Worm (Caenorhabditis elegans) whole organism, dauer: ENCODE results near the gene enri-2.

Source experiments
- unc-62 ChIP-seq: sonication (generic microtip); optimal IDR thresholded peaks from 2 replicates; lab custom pipeline; 2017; ENCODE audit warnings: missing biosample characterization, missing genetic modification reagents, missing genetic modification characterization

The enri-2 gene

DNA sequence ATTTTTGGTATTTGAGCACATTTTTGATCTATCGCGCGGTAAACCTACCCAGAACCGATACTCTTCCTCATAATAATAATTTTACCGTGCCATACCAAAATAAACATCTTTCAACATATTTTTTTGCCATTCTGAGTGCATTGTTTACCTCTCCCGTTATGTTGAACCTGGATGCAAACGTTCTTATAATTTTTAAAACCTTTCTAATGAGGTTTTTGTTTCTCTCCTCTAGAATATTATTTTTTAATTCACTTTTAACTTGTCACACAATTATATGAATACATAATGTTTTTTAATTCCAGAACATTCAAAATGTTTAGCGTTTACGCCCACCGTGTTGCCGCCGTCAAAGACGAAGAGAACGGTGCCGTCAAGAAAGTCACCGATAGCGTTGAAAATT, at the start of gene enri-2:
Gene enri-2 (plus strand): TSS at position 301 of the 400 bp plus-strand sequence.
- no peak for TF ChIP-seq unc-62 (GFP tag; lab: Kevin White, UChicago)

DNA sequence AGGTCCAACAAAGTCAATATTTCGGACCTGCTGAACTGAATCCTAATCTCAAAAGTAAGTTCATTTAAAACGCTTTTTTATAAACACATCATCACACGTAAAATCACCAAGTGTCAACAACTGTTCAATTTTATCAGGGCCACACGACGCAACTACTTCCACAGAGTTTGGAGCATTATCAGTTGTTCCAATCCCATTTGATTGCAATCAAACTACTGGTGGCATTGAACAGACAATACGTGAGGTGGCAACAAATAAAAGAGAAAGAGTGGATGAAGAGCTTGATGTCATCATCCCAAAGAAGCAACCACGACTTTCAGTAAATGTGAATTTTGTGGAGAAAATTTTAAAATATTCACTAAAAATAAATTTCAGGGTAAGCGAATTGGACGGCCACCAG, 49.1 kb upstream of the enri-2 start:
- no peak for TF ChIP-seq unc-62 (GFP tag; lab: Kevin White, UChicago)

DNA sequence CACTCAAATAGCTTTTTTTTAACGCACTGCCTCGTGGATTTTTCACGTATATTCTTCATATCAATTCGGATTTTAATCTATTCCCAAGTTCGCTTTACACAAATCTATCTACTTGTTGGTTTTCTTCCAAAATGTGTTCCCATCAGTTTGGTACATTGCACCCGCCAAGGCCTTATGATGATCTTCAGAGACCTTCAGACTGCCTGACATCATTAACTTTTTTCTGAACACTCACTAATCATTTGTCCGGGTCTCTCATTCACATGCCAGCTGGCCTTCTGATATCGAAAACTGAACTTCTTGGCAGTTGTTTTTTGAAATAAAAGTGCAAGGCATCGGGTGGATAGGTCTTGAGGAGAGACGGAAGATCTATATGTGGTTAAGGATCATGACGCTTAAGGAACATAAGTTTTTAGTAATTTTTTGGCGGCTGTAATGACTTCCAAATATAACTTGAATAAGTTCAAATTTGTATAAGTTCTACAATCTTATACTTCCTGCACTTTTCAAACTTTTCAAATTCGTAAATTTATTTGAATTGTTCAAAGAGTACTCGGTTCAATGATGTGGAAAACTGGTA, 45.7 kb upstream of the enri-2 start:
- no peak for TF ChIP-seq unc-62 (GFP tag; lab: Kevin White, UChicago)

ce11 chrX:14500422-14501058, 45.1 kb upstream of the enri-2 start:
- no peak for TF ChIP-seq unc-62 (GFP tag; lab: Kevin White, UChicago)

- no peak for TF ChIP-seq unc-62 (GFP tag; lab: Kevin White, UChicago)
Measured at ce11 chrX:14502116-14502587, 43.5 kb upstream of the enri-2 start.

DNA sequence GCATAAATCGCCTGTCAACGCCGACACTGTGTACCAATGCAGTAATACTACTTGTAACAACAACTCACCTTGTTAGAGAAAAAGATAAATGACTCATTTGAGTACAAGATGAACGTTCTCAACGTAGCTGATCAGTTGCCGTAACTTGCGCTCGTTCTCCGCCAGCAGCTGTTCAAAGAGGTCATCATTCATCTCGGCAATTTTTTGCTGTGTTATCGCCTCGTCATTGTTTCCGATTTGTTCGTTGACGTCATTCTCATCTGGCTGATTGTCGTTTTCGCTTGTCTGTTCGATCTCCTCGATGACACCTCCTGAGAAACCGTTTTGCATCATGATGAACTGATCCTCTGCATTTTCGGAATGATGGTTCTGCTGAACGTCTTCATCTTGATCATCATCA, 42.4 kb upstream of the enri-2 start:
- no peak for TF ChIP-seq unc-62 (GFP tag; lab: Kevin White, UChicago)

DNA sequence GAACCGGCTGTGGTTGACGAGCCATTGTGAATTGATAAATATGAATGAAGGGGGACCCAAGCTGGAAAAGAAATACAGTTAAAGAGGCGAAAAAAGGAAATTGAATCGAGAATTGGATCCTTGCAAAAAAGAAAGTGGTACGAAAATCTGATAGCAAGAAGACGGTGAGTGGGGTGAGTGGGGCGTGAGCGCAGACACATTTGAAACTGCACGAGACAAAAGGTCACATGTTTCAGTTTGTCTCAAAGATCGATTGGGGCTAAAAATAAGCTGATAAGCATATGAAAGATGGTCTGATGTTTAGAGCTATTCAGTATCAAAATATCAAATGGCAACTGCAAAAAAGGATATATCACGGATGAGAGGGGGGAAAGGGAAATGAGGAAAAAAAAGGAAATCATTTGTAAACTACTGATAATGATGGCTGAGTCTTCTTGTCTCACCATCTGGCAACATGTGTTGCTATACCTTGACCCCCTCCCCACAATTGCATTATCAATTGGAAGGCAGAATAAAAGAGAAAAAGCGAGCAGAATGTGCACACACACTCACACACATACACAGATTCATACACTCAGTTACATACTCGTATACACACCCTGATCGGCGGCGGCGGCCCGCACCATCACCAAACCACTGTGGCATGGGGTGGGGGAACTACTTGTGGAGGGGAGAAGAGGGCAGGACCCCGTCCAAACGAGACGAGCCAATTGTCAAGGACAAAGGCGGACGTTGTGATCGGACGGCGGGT, 41.7 kb upstream of the enri-2 start, which contains the start of gene M163.1:
Gene M163.1 (minus strand): TSS at position 25 of the 751 bp plus-strand sequence.
- TF ChIP-seq unc-62 (GFP tag; lab: Kevin White, UChicago): no peak

- TF ChIP-seq unc-62 (GFP tag; lab: Kevin White, UChicago): no peak
Measured at ce11 chrX:14504551-14504902, 41.1 kb upstream of the enri-2 start.

DNA sequence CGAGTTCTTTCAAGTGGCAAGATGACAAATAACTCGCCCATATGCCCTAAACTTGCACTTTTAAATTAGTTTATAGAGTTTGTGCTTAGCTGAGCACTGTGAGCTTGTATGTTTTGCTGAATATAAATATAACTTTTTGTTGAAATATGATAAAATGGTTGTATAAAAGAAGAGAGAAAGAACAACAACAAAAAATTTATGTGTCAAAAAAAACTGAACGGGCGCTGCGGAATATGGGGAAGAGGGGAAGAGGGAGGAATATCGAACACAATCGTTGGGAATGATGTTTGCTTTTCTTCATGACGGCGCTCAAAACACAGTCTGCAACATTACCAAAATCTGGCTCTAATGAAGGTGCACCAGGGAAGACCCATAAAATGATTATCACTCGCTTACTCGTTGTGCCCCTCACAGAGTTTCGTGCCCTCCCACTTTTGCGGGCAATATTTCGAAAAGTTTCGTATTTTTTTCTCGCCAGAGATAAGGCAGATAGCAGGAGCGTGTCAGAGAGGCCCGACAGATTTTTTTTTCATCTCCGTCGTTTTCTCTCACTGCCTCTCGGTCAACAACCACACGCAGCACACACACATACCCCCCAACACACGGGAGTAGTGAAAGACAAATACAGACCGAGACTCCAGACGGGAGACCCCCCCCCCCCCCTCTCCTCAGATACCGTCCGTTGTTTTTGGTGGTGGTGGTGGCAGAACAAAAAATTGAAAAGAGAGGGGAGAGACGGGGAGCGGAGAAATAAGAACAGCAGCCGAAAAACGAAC, 39.9 kb upstream of the enri-2 start:
- TF ChIP-seq unc-62 (GFP tag; lab: Kevin White, UChicago): no peak

- no peak for TF ChIP-seq unc-62 (GFP tag; lab: Kevin White, UChicago)
Measured at ce11 chrX:14507992-14508391, 37.7 kb upstream of the enri-2 start.

- TF ChIP-seq unc-62 (GFP tag; lab: Kevin White, UChicago): no peak
Measured at ce11 chrX:14508823-14509259, 36.8 kb upstream of the enri-2 start.

- no peak for TF ChIP-seq unc-62 (GFP tag; lab: Kevin White, UChicago)
Measured at ce11 chrX:14510358-14510757, 35.3 kb upstream of the enri-2 start.

DNA sequence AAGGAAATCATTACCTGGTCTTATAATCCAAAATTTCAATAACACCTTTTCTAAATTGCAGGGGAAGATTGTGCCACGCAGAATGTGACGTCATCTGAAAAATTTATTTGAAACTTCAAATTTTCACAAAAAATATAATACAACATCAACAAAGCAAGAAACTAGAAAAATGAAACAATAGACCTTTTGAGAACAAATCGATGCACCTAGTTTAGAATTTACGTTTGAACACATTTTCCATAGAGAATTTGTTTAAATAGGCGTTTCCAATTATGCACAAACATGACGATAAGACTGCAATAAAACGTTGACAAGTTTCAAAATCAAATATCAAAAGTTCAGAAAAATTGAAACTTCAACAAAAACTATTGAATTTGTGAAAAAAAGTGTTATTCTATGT, 32.8 kb upstream of the enri-2 start, which contains the start of gene fbxa-141:
Gene fbxa-141 (minus strand): TSS at position 101 of the 400 bp plus-strand sequence.
- no peak for TF ChIP-seq unc-62 (GFP tag; lab: Kevin White, UChicago)

DNA sequence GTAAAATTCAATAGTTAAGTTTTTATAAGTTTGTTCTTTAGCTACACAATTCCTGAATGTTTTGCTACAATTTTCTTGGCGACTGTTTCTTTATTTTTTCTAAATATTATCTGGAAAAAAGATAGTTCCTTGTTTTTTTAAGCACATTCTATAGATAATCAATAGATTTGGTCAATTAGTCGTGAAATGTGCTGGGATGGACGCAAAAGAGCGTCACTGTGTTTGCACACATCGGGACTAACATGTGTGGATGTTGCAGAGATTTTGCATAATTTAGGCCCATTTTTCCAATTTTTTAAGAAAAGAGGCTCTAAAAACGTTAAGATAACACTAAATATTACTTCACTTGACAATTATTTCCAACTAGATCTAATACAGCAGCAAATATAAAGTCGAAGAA, 32.2 kb upstream of the enri-2 start:
- no peak for TF ChIP-seq unc-62 (GFP tag; lab: Kevin White, UChicago)

DNA sequence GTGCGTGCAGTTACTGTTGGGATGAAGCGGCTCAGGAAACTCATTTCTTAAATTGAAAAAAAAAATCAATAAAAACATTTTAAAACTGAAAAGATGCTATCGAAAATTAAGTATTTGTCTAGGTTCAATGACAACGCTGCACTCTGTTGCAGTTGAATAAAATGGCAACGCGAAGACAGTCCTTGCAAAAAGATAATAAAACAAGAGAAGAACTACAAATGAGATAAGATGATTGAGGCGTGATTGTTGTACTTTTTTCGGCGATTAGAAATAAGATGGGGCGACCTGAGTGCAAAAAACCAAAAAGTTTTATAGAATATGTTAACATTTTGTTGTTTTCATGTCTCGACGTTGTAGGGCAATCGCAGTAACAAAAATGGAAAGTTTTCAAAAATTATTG, 30.6 kb upstream of the enri-2 start, which contains the start of gene gcsh-1:
Gene gcsh-1 (minus strand): TSS at position 46 of the 400 bp plus-strand sequence.
- no peak for TF ChIP-seq unc-62 (GFP tag; lab: Kevin White, UChicago)
